Worm (Caenorhabditis elegans) whole organism, L4/young adult: ENCODE results near the gene C28D4.10.

Experiments used
- W03F9.2 ChIP-seq: fragments of 150-350 bp; optimal IDR thresholded peaks from 2 replicates; lab custom pipeline; 2014; ENCODE audit warnings: missing biosample characterization, missing genetic modification characterization
- dao-5 ChIP-seq: sonication (generic microtip); optimal IDR thresholded peaks from 2 replicates; lab custom pipeline; 2016; ENCODE audit warnings: missing genotype, missing genetic modification characterization, moderate library complexity, missing compliant biosample characterization
- him-1 ChIP-seq: sonication (generic microtip); optimal IDR thresholded peaks from 2 replicates; lab custom pipeline; 2016; ENCODE audit warnings: missing genotype, missing genetic modification reagents, missing genetic modification characterization, missing compliant biosample characterization

ce11 chrIV:9727217-9727616 lies 11.1 kb upstream of the C28D4.10 start:
- TF ChIP-seq W03F9.2 (no peak), him-1 (tag; lab: Kevin White, UChicago) (no peak), dao-5 (no peak)
